Worm (Caenorhabditis elegans) whole organism, midembryonic: ENCODE data around the gene lpr-2.

Experiments used
- T22C8.4 ChIP-seq: fragments of 200-800 bp; sonication (Bioruptor generic); IDR thresholded peaks from 2 replicates; pipeline ENCODE4 v1.3.6; 2022; ENCODE audit warnings: missing genetic modification characterization, missing compliant biosample characterization
- cog-1 ChIP-seq: sonication (generic microtip); optimal IDR thresholded peaks from 2 replicates; lab custom pipeline; 2016; ENCODE audit warnings: missing genetic modification characterization, missing compliant biosample characterization
- flt-1 ChIP-seq: fragments of 200-800 bp; sonication (Bioruptor generic); IDR thresholded peaks from 2 replicates; pipeline ENCODE4 v1.3.6; 2022; ENCODE audit warnings: missing genetic modification characterization, missing compliant biosample characterization
- klf-2 ChIP-seq: fragments of 200-800 bp; sonication (Bioruptor generic); conservative IDR thresholded peaks from 2 replicates; pipeline ENCODE4 v1.3.6; 2022; ENCODE audit warnings: missing genetic modification reagents, missing genetic modification characterization, missing compliant biosample characterization
- med-1 ChIP-seq: sonication (generic microtip); optimal IDR thresholded peaks from 2 replicates; lab custom pipeline; 2017; ENCODE audit warnings: missing genetic modification characterization, mild to moderate bottlenecking, missing compliant biosample characterization, antibody characterized with exemption, missing genetic modification reagents; ENCODE audit not compliant: insufficient read depth
- ref-1 ChIP-seq: fragments of 200-800 bp; sonication (Bioruptor generic); conservative IDR thresholded peaks from 2 replicates; pipeline ENCODE4 v1.3.6; 2022; ENCODE audit warnings: missing genetic modification reagents, missing genetic modification characterization, missing compliant biosample characterization
- tab-1 ChIP-seq: fragments of 200-800 bp; sonication (Bioruptor generic); IDR thresholded peaks from 2 replicates; pipeline ENCODE4 v1.3.6; 2022; ENCODE audit warnings: missing genetic modification characterization, missing compliant biosample characterization
- ztf-23 ChIP-seq: fragments of 200-800 bp; sonication (Bioruptor generic); IDR thresholded peaks from 2 replicates; pipeline ENCODE4 v1.3.6; 2022; ENCODE audit warnings: missing genetic modification reagents, missing genetic modification characterization, missing compliant biosample characterization

ce11 chrIV:11822454-11822853, 43.4 kb downstream of the lpr-2 start:
- TF ChIP-seq tab-1 (GFP tag; lab: Robert Waterston, UW): no peak
- no peak for TF ChIP-seq T22C8.4
- no peak for TF ChIP-seq flt-1
- no peak for TF ChIP-seq med-1 (GFP tag; lab: Kevin White, UChicago)
- no peak for TF ChIP-seq cog-1 (tag; lab: Kevin White, UChicago)
- TF ChIP-seq ref-1 (GFP tag; lab: Robert Waterston, UW): no peak
- no peak for TF ChIP-seq ztf-23 (GFP tag; lab: Robert Waterston, UW)
- no peak for TF ChIP-seq klf-2 (GFP tag; lab: Robert Waterston, UW)
